Worm (Caenorhabditis elegans): ENCODE results near the gene F19B2.5.

ce11 chrV:20196671-20197070 lies 32.7 kb upstream of the F19B2.5 start, which contains the start of gene ftr-1:
- TF ChIP-seq snpc-4 (GFP tag; optimal IDR thresholded peaks at IDR 0.05): no peak
- no peak for TF ChIP-seq snpc-4 (tag; optimal IDR thresholded peaks at IDR 0.05)
- TF ChIP-seq nhr-27 (tag; optimal IDR thresholded peaks at IDR 0.05): no peak
- no peak for TF ChIP-seq F57C9.4 (tag; optimal IDR thresholded peaks at IDR 0.05)
- TF ChIP-seq nfyb-1 (GFP tag; IDR thresholded peaks at IDR 0.05): no peak
- TF ChIP-seq Y67H2A.10 (GFP tag; conservative IDR thresholded peaks at IDR 0.05): no peak
